Worm (Caenorhabditis elegans) whole organism, late embryonic: ENCODE data around the gene cogc-4.

ENCODE experiments used
- Y22D7AL.16 ChIP-seq: sonication (generic microtip); optimal IDR thresholded peaks from 2 replicates; lab custom pipeline; 2016; ENCODE audit warnings: missing genetic modification characterization, missing compliant biosample characterization
- ceh-14 ChIP-seq: sonication (generic microtip); optimal IDR thresholded peaks from 2 replicates; lab custom pipeline; 2016; ENCODE audit warnings: missing genotype, missing genetic modification characterization, missing compliant biosample characterization
- ceh-19 ChIP-seq: fragments of 200-800 bp; sonication (Bioruptor generic); optimal IDR thresholded peaks from 2 replicates; lab custom pipeline; 2018; ENCODE audit warnings: mild to moderate bottlenecking, missing genetic modification characterization, missing compliant biosample characterization
- ceh-22 ChIP-seq: sonication (generic microtip); optimal IDR thresholded peaks from 2 replicates; lab custom pipeline; 2017; ENCODE audit warnings: missing biosample characterization, missing genetic modification characterization
- ceh-30 ChIP-seq: fragments of 150-350 bp; optimal IDR thresholded peaks from 2 replicates; lab custom pipeline; 2014; ENCODE audit warnings: missing biosample characterization, missing genetic modification characterization
- ceh-48 ChIP-seq: sonication (generic microtip); optimal IDR thresholded peaks from 2 replicates; lab custom pipeline; 2016; ENCODE audit warnings: missing genetic modification characterization, inconsistent platforms, missing compliant biosample characterization
- ceh-6 ChIP-seq: fragments of 200-800 bp; sonication (Bioruptor generic); optimal IDR thresholded peaks from 2 replicates; lab custom pipeline; 2018; ENCODE audit warnings: mild to moderate bottlenecking, missing genetic modification characterization, missing compliant biosample characterization
- dve-1 ChIP-seq: sonication (generic microtip); optimal IDR thresholded peaks from 2 replicates; lab custom pipeline; 2017; ENCODE audit warnings: antibody characterized with exemption, mild to moderate bottlenecking, missing genetic modification characterization, missing compliant biosample characterization
- elt-2 ChIP-seq: sonication (generic microtip); optimal IDR thresholded peaks from 2 replicates; lab custom pipeline; 2016; ENCODE audit warnings: missing genetic modification reagents, missing genetic modification characterization, missing compliant biosample characterization
- ets-4 ChIP-seq: sonication (generic microtip); optimal IDR thresholded peaks from 2 replicates; lab custom pipeline; 2016; ENCODE audit warnings: missing genetic modification characterization, missing compliant biosample characterization
- fkh-10 ChIP-seq: fragments of 150-350 bp; optimal IDR thresholded peaks from 2 replicates; lab custom pipeline; 2014; ENCODE audit warnings: missing biosample characterization, missing genetic modification reagents, missing genetic modification characterization
- fkh-6 ChIP-seq: sonication (generic microtip); optimal IDR thresholded peaks from 2 replicates; lab custom pipeline; 2016; ENCODE audit warnings: missing genetic modification characterization, missing compliant biosample characterization
- hlh-13 ChIP-seq: fragments of 200-800 bp; sonication (Bioruptor generic); optimal IDR thresholded peaks from 2 replicates; lab custom pipeline; 2018; ENCODE audit warnings: mild to moderate bottlenecking, missing genetic modification characterization, missing compliant biosample characterization
- hlh-15 ChIP-seq: sonication (generic microtip); optimal IDR thresholded peaks from 2 replicates; lab custom pipeline; 2016; ENCODE audit warnings: missing genetic modification characterization, missing compliant biosample characterization
- lim-6 ChIP-seq: sonication (generic microtip); optimal IDR thresholded peaks from 2 replicates; lab custom pipeline; 2016; ENCODE audit warnings: missing genetic modification characterization, missing compliant biosample characterization
- mec-3 ChIP-seq: sonication (generic microtip); optimal IDR thresholded peaks from 2 replicates; lab custom pipeline; 2016; ENCODE audit warnings: borderline replicate concordance, missing genetic modification characterization, missing compliant biosample characterization
- nhr-11 ChIP-seq: fragments of 150-350 bp; optimal IDR thresholded peaks from 2 replicates; lab custom pipeline; 2014; ENCODE audit warnings: missing biosample characterization, missing genetic modification characterization
- npax-4 ChIP-seq: sonication (generic microtip); optimal IDR thresholded peaks from 2 replicates; lab custom pipeline; 2016; ENCODE audit warnings: missing genetic modification characterization, missing compliant biosample characterization
- odd-2 ChIP-seq: sonication (generic microtip); optimal IDR thresholded peaks from 2 replicates; lab custom pipeline; 2017; ENCODE audit warnings: antibody characterized with exemption, mild to moderate bottlenecking, missing genetic modification characterization, missing compliant biosample characterization
- pag-3 ChIP-seq: sonication (generic microtip); optimal IDR thresholded peaks from 2 replicates; lab custom pipeline; 2016; ENCODE audit warnings: missing compliant biosample characterization, missing genetic modification characterization, borderline replicate concordance
- pat-9 ChIP-seq: fragments of 200-800 bp; sonication (Bioruptor generic); optimal IDR thresholded peaks from 2 replicates; lab custom pipeline; 2018; ENCODE audit warnings: mild to moderate bottlenecking, missing genetic modification characterization, moderate library complexity, missing compliant biosample characterization
- pax-1 ChIP-seq: fragments of 150-350 bp; optimal IDR thresholded peaks from 2 replicates; lab custom pipeline; 2014; ENCODE audit warnings: missing biosample characterization, missing genetic modification characterization
- pha-2 ChIP-seq: sonication (generic microtip); optimal IDR thresholded peaks from 2 replicates; lab custom pipeline; 2017; ENCODE audit warnings: mild to moderate bottlenecking, missing genetic modification characterization, missing compliant biosample characterization
- pqm-1 ChIP-seq: sonication (generic microtip); optimal IDR thresholded peaks from 2 replicates; lab custom pipeline; 2016; ENCODE audit warnings: missing genetic modification characterization, missing compliant biosample characterization
- pros-1 ChIP-seq: fragments of 150-350 bp; optimal IDR thresholded peaks from 2 replicates; lab custom pipeline; 2014; ENCODE audit warnings: missing biosample characterization, missing genetic modification reagents, missing genetic modification characterization
- ref-2 ChIP-seq: sonication (generic microtip); optimal IDR thresholded peaks from 2 replicates; lab custom pipeline; 2016; ENCODE audit warnings: missing genetic modification characterization, missing compliant biosample characterization
- sdc-2 ChIP-seq: sonication (generic microtip); optimal IDR thresholded peaks from 2 replicates; lab custom pipeline; 2016; ENCODE audit warnings: missing genotype, missing genetic modification characterization, missing compliant biosample characterization
- sox-2 ChIP-seq: fragments of 200-800 bp; sonication (Bioruptor generic); IDR thresholded peaks from 2 replicates; pipeline ENCODE4 v1.3.6; 2022; ENCODE audit warnings: missing genetic modification reagents, missing genetic modification characterization, missing compliant biosample characterization
- syd-9 ChIP-seq: sonication (generic microtip); optimal IDR thresholded peaks from 2 replicates; lab custom pipeline; 2016; ENCODE audit warnings: mild to moderate bottlenecking, missing genetic modification characterization, moderate library complexity, missing compliant biosample characterization
- tbx-2 ChIP-seq: sonication (generic microtip); optimal IDR thresholded peaks from 2 replicates; lab custom pipeline; 2016; ENCODE audit warnings: missing genetic modification characterization, missing compliant biosample characterization
- ttx-3 ChIP-seq: sonication (generic microtip); optimal IDR thresholded peaks from 2 replicates; lab custom pipeline; 2016; ENCODE audit warnings: missing genetic modification reagents, missing genetic modification characterization, missing compliant biosample characterization
- unc-3 ChIP-seq, 2 experiments: fragments of 200-800 bp in 1 of 2; sonication (Bioruptor generic) in 1 of 2; sonication (generic microtip) in 1 of 2; conservative IDR thresholded peaks in 1 of 2; optimal IDR thresholded peaks in 1 of 2; 2 replicates each; pipeline versions ENCODE4 v1.3.6 to Lab custom; 2016 to 2022; ENCODE audit warnings: missing compliant biosample characterization in 2 of 2, missing genetic modification characterization in 2 of 2, missing genetic modification reagents in 1 of 2
- unc-55 ChIP-seq: sonication (generic microtip); optimal IDR thresholded peaks from 2 replicates; lab custom pipeline; 2017; ENCODE audit warnings: missing biosample characterization, missing genetic modification reagents, missing genetic modification characterization
- unc-86 ChIP-seq: sonication (generic microtip); optimal IDR thresholded peaks from 2 replicates; lab custom pipeline; 2016; ENCODE audit warnings: missing genetic modification characterization, missing compliant biosample characterization
- zip-5 ChIP-seq: sonication (generic microtip); optimal IDR thresholded peaks from 2 replicates; lab custom pipeline; 2016; ENCODE audit warnings: missing genetic modification characterization, missing compliant biosample characterization

The cogc-4 gene

ce11 chrII:1403056-1403455, at the start of gene cogc-4, which contains the start of gene Y51H7C.41:
cogc-4 (plus strand) TSS chrII:1403441.
Y51H7C.41 (plus strand) TSS chrII:1403321.
- TF ChIP-seq zip-5 (tag; lab: Kevin White, UChicago) = no peak
- no peak for TF ChIP-seq mec-3 (tag; lab: Kevin White, UChicago)
- no peak for TF ChIP-seq tbx-2 (tag; lab: Kevin White, UChicago)
- no peak for TF ChIP-seq unc-86 (tag; lab: Kevin White, UChicago)
- TF ChIP-seq lim-6 = no peak
- no peak for TF ChIP-seq ceh-6 (GFP tag; lab: Kevin White, UChicago)
- no peak for TF ChIP-seq Y22D7AL.16 (tag; lab: Kevin White, UChicago)
- TF ChIP-seq ceh-19 (GFP tag; lab: Kevin White, UChicago) = no peak
- TF ChIP-seq ceh-22 (tag; lab: Kevin White, UChicago) = no peak
- TF ChIP-seq syd-9 (tag; lab: Kevin White, UChicago) = no peak
- TF ChIP-seq ceh-14 (tag; lab: Kevin White, UChicago) = no peak
- TF ChIP-seq nhr-11 (tag; lab: Kevin White, UChicago) = no peak
- no peak for TF ChIP-seq ceh-48
- no peak for TF ChIP-seq pag-3 (tag; lab: Kevin White, UChicago)
- TF ChIP-seq hlh-15 = no peak
- no peak for TF ChIP-seq dve-1 (tag; lab: Kevin White, UChicago)
- TF ChIP-seq, all 69 proteins: peak for 0

- peak; percentile 39 for TF ChIP-seq elt-2 (tag; lab: Kevin White, UChicago)
- TF ChIP-seq unc-55 (GFP tag; lab: Kevin White, UChicago) = no peak
Observed at ce11 chrII:1355480-1355879, 47.8 kb upstream of the cogc-4 start, which contains the start of gene C13A10.1. C13A10.1 (minus strand) TSS chrII:1355649.

ce11 chrII:1357262-1357661, 46.0 kb upstream of the cogc-4 start:
- TF ChIP-seq ttx-3 (tag; lab: Kevin White, UChicago) = no peak
- TF ChIP-seq lim-6 = no peak
- no peak for TF ChIP-seq pat-9 (tag; lab: Kevin White, UChicago)
- no peak for TF ChIP-seq Y22D7AL.16 (tag; lab: Kevin White, UChicago)
- TF ChIP-seq fkh-6 (tag; lab: Kevin White, UChicago) = no peak
- TF ChIP-seq, all 69 proteins: peak for 0

ce11 chrII:1357905-1358304, 45.3 kb upstream of the cogc-4 start, which contains the start of gene C13A10.2:
C13A10.2 (minus strand) TSS chrII:1358005.
- TF ChIP-seq ceh-19 (GFP tag; lab: Kevin White, UChicago) = no peak
- TF ChIP-seq sdc-2 (tag; lab: Kevin White, UChicago) = no peak
- no peak for TF ChIP-seq pax-1 (tag; lab: Kevin White, UChicago)
- TF ChIP-seq pha-2 (tag; lab: Kevin White, UChicago) = no peak
- TF ChIP-seq pros-1 (tag; lab: Kevin White, UChicago) = no peak
- no peak for TF ChIP-seq ceh-30 (tag; lab: Kevin White, UChicago)
- TF ChIP-seq ceh-48 = no peak
- no peak for TF ChIP-seq ref-2 (tag; lab: Kevin White, UChicago)
- TF ChIP-seq hlh-15 = no peak
- TF ChIP-seq npax-4 = no peak
- no peak for TF ChIP-seq fkh-6 (tag; lab: Kevin White, UChicago)
- TF ChIP-seq ets-4 (tag; lab: Kevin White, UChicago) = no peak
- TF ChIP-seq fkh-10 (GFP tag; lab: Kevin White, UChicago) = no peak
- TF ChIP-seq unc-3 (GFP tag; conservative IDR thresholded peaks at IDR 0.05; lab: Robert Waterston, UW) = no peak
- TF ChIP-seq unc-3 (tag; optimal IDR thresholded peaks at IDR 0.05; lab: Kevin White, UChicago) = no peak
- no peak for TF ChIP-seq mec-3 (tag; lab: Kevin White, UChicago)
- TF ChIP-seq hlh-13 = no peak
- no peak for TF ChIP-seq sox-2 (GFP tag; lab: Robert Waterston, UW)

ce11 chrII:1360257-1360656, 43.0 kb upstream of the cogc-4 start:
- TF ChIP-seq pqm-1 (no peak), odd-2 (tag; lab: Kevin White, UChicago) (no peak)
